Worm (Caenorhabditis elegans): ENCODE results near the gene srt-40.

srt-40 gene

ce11 chrV:2215352-2215751 is 9.3 kb upstream of the srt-40 start, which contains the start of gene nstp-8:
TSS of gene nstp-8 (plus strand) at chrV:2215652.
- TF ChIP-seq mep-1 (tag; optimal IDR thresholded peaks at IDR 0.05) (no peak), bed-3 (GFP tag; optimal IDR thresholded peaks at IDR 0.05) (no peak), flh-1 (GFP tag; optimal IDR thresholded peaks at IDR 0.05) (no peak), pha-4 (tag; optimal IDR thresholded peaks at IDR 0.05) (no peak)

ce11 chrV:2214428-2215038 is 8.5 kb upstream of the srt-40 start, which contains the start of gene nhr-184:
TSS of gene nhr-184 (minus strand) at chrV:2214478.
- TF ChIP-seq hlh-1 (tag; optimal IDR thresholded peaks at IDR 0.05), result no peak
- TF ChIP-seq pha-4 (tag; optimal IDR thresholded peaks at IDR 0.05), result peak; percentile 6

ce11 chrV:2211936-2212335 is 5.9 kb upstream of the srt-40 start, which contains the start of gene nhr-133:
TSS of gene nhr-133 (minus strand) at chrV:2212118.
- TF ChIP-seq hlh-1 (tag; optimal IDR thresholded peaks at IDR 0.05), result no peak
- TF ChIP-seq nhr-76 (tag; optimal IDR thresholded peaks at IDR 0.05), result no peak
- TF ChIP-seq ceh-39 (tag; optimal IDR thresholded peaks at IDR 0.05), result no peak

ce11 chrV:2207527-2207926 is 1.4 kb upstream of the srt-40 start:
- TF ChIP-seq blmp-1 (tag; optimal IDR thresholded peaks at IDR 0.05) (no peak), flh-1 (GFP tag; optimal IDR thresholded peaks at IDR 0.05) (no peak), nhr-237 (tag; optimal IDR thresholded peaks at IDR 0.05) (no peak), pha-4 (tag; optimal IDR thresholded peaks at IDR 0.05) (no peak), lin-13 (tag; optimal IDR thresholded peaks at IDR 0.05) (no peak), zip-8 (tag; optimal IDR thresholded peaks at IDR 0.05) (no peak), mep-1 (tag; optimal IDR thresholded peaks at IDR 0.05) (no peak), tbx-8 (GFP tag; optimal IDR thresholded peaks at IDR 0.05) (no peak), lsy-2 (tag; optimal IDR thresholded peaks at IDR 0.05) (no peak), nhr-28 (tag; optimal IDR thresholded peaks at IDR 0.05) (no peak), snpc-4 (tag; optimal IDR thresholded peaks at IDR 0.05) (no peak), mls-2 (tag; optimal IDR thresholded peaks at IDR 0.05) (no peak)

- TF ChIP-seq blmp-1 (tag; optimal IDR thresholded peaks at IDR 0.05) (no peak), ham-2 (GFP tag; optimal IDR thresholded peaks at IDR 0.05) (no peak), unc-39 (tag; optimal IDR thresholded peaks at IDR 0.05) (no peak), ceh-39 (tag; optimal IDR thresholded peaks at IDR 0.05) (no peak), nhr-237 (tag; optimal IDR thresholded peaks at IDR 0.05) (no peak), snpc-4 (tag; optimal IDR thresholded peaks at IDR 0.05) (no peak), lin-32 (GFP tag; optimal IDR thresholded peaks at IDR 0.05) (no peak), tbx-8 (GFP tag; optimal IDR thresholded peaks at IDR 0.05) (no peak), elt-1 (tag; optimal IDR thresholded peaks at IDR 0.05; ENCODE audit: borderline replicate concordance, insufficient read depth) (no peak), mep-1 (tag; optimal IDR thresholded peaks at IDR 0.05) (no peak), lsy-2 (tag; optimal IDR thresholded peaks at IDR 0.05) (no peak)
Observed at ce11 chrV:2206801-2207200, 720 bp upstream of the srt-40 start, which contains the start of gene svh-11. TSS of gene svh-11 (plus strand) at chrV:2207101.

- TF ChIP-seq bed-3 (GFP tag; optimal IDR thresholded peaks at IDR 0.05), result no peak
- TF ChIP-seq lsy-2 (tag; optimal IDR thresholded peaks at IDR 0.05), result no peak
- no peak for TF ChIP-seq nhr-237 (tag; optimal IDR thresholded peaks at IDR 0.05)
- no peak for TF ChIP-seq sptf-1 (tag; optimal IDR thresholded peaks at IDR 0.05)
- no peak for TF ChIP-seq elt-3 (tag; optimal IDR thresholded peaks at IDR 0.05)
- no peak for TF ChIP-seq snpc-4 (tag; optimal IDR thresholded peaks at IDR 0.05)
- TF ChIP-seq ces-1 (GFP tag; optimal IDR thresholded peaks at IDR 0.05), result no peak
- no peak for TF ChIP-seq zip-8 (tag; optimal IDR thresholded peaks at IDR 0.05)
- TF ChIP-seq ceh-39 (tag; optimal IDR thresholded peaks at IDR 0.05), result no peak
- TF ChIP-seq tbx-8 (GFP tag; optimal IDR thresholded peaks at IDR 0.05), result no peak
- no peak for TF ChIP-seq lin-13 (tag; optimal IDR thresholded peaks at IDR 0.05)
Observed at ce11 chrV:2204080-2204479, 2.0 kb downstream of the srt-40 start, which contains the start of gene cyp-33C12. TSS of gene cyp-33C12 (minus strand) at chrV:2204400.

ce11 chrV:2201240-2201639 is 4.8 kb downstream of the srt-40 start, which contains the start of gene cyp-32B1:
TSS of gene cyp-32B1 (minus strand) at chrV:2201415.
- no peak for TF ChIP-seq zip-8 (tag; optimal IDR thresholded peaks at IDR 0.05)
- no peak for TF ChIP-seq blmp-1 (tag; optimal IDR thresholded peaks at IDR 0.05)
- TF ChIP-seq tbx-8 (GFP tag; optimal IDR thresholded peaks at IDR 0.05), result no peak
- TF ChIP-seq ceh-39 (tag; optimal IDR thresholded peaks at IDR 0.05), result no peak
- TF ChIP-seq nhr-12 (tag; optimal IDR thresholded peaks at IDR 0.05), result no peak
- no peak for TF ChIP-seq drap-1 (GFP tag; optimal IDR thresholded peaks at IDR 0.05)
- no peak for TF ChIP-seq nhr-76 (tag; optimal IDR thresholded peaks at IDR 0.05)
- TF ChIP-seq nhr-28 (tag; optimal IDR thresholded peaks at IDR 0.05), result no peak
- TF ChIP-seq ceh-83 (GFP tag; optimal IDR thresholded peaks at IDR 0.05), result no peak
- TF ChIP-seq elt-1 (tag; optimal IDR thresholded peaks at IDR 0.05; ENCODE audit: borderline replicate concordance, insufficient read depth), result no peak
- TF ChIP-seq bed-3 (GFP tag; optimal IDR thresholded peaks at IDR 0.05), result no peak
- no peak for TF ChIP-seq nhr-237 (tag; optimal IDR thresholded peaks at IDR 0.05)
